Worm (Caenorhabditis elegans) whole organism, late embryonic: ENCODE measurements around the gene tmed-12.
"Not testable (repeated sequence)": the region's sequence is repeated elsewhere in the genome, so short reads cannot be mapped to it uniquely, and the experiment has no call there.

Experiments
- C08G9.2 ChIP-seq: sonication (generic microtip); optimal IDR thresholded peaks from 2 replicates; lab custom pipeline; 2016; ENCODE audit warnings: mild to moderate bottlenecking, missing genetic modification characterization, moderate library complexity, missing compliant biosample characterization
- F13H6.1 ChIP-seq: sonication (generic microtip); optimal IDR thresholded peaks from 2 replicates; lab custom pipeline; 2016; ENCODE audit warnings: missing genetic modification characterization, missing compliant biosample characterization
- ceh-18 ChIP-seq: sonication (generic microtip); optimal IDR thresholded peaks from 2 replicates; lab custom pipeline; 2016; ENCODE audit warnings: missing genetic modification characterization, missing compliant biosample characterization
- ceh-31 ChIP-seq: sonication (generic microtip); optimal IDR thresholded peaks from 2 replicates; lab custom pipeline; 2016; ENCODE audit warnings: missing genetic modification characterization, missing compliant biosample characterization
- elt-4 ChIP-seq: sonication (generic microtip); optimal IDR thresholded peaks from 2 replicates; lab custom pipeline; 2016; ENCODE audit warnings: missing genetic modification characterization, missing compliant biosample characterization
- hlh-30 ChIP-seq: sonication (generic microtip); optimal IDR thresholded peaks from 2 replicates; lab custom pipeline; 2017; ENCODE audit warnings: antibody characterized with exemption, missing genetic modification characterization, missing compliant biosample characterization; ENCODE audit not compliant: insufficient read depth
- nhr-11 ChIP-seq: fragments of 150-350 bp; optimal IDR thresholded peaks from 2 replicates; lab custom pipeline; 2014; ENCODE audit warnings: missing biosample characterization, missing genetic modification characterization
- nhr-232 ChIP-seq: sonication (generic microtip); optimal IDR thresholded peaks from 2 replicates; lab custom pipeline; 2016; ENCODE audit warnings: missing genetic modification characterization, missing compliant biosample characterization
- pag-3 ChIP-seq: sonication (generic microtip); optimal IDR thresholded peaks from 2 replicates; lab custom pipeline; 2016; ENCODE audit warnings: missing compliant biosample characterization, missing genetic modification characterization, borderline replicate concordance
- sox-2 ChIP-seq: fragments of 200-800 bp; sonication (Bioruptor generic); IDR thresholded peaks from 2 replicates; pipeline ENCODE4 v1.3.6; 2022; ENCODE audit warnings: missing genetic modification reagents, missing genetic modification characterization, missing compliant biosample characterization
- syd-9 ChIP-seq: sonication (generic microtip); optimal IDR thresholded peaks from 2 replicates; lab custom pipeline; 2016; ENCODE audit warnings: mild to moderate bottlenecking, missing genetic modification characterization, moderate library complexity, missing compliant biosample characterization
- tbx-2 ChIP-seq: sonication (generic microtip); optimal IDR thresholded peaks from 2 replicates; lab custom pipeline; 2016; ENCODE audit warnings: missing genetic modification characterization, missing compliant biosample characterization
- ttx-3 ChIP-seq: sonication (generic microtip); optimal IDR thresholded peaks from 2 replicates; lab custom pipeline; 2016; ENCODE audit warnings: missing genetic modification reagents, missing genetic modification characterization, missing compliant biosample characterization

ce11 chrX:163034-163433 lies at the start of gene tmed-12:
- not testable (repeated sequence) for TF ChIP-seq sox-2 (GFP tag; lab: Robert Waterston, UW); syd-9 (tag; lab: Kevin White, UChicago); C08G9.2 (tag; lab: Kevin White, UChicago); ttx-3 (tag; lab: Kevin White, UChicago); nhr-11 (tag; lab: Kevin White, UChicago); hlh-30 (tag; lab: Kevin White, UChicago); pag-3 (tag; lab: Kevin White, UChicago); ceh-18; F13H6.1; tbx-2; ceh-31 (tag; lab: Kevin White, UChicago); nhr-232 (tag; lab: Kevin White, UChicago); elt-4 (tag; lab: Kevin White, UChicago)
